Fruit fly (Drosophila melanogaster) whole organism, embryonic: ENCODE results near the gene CG7432.

Source experiments
- Atf3 ChIP-seq: fragments of 200-800 bp; sonication (Bioruptor generic); optimal IDR thresholded peaks from 3 replicates; lab custom pipeline; 2016; ENCODE audit warnings: missing biosample characterization, missing genetic modification characterization
- BEAF-32 ChIP-seq: fragments of 200-800 bp; sonication (Bioruptor generic); optimal IDR thresholded peaks from 3 replicates; lab custom pipeline; 2017; ENCODE audit warnings: missing biosample characterization, missing genetic modification characterization, mild to moderate bottlenecking, moderate library complexity, missing genetic modification reagents
- CG10267 ChIP-seq: fragments of 200-800 bp; sonication (Bioruptor generic); optimal IDR thresholded peaks from 2 replicates; lab custom pipeline; 2018; ENCODE audit warnings: missing biosample characterization, mild to moderate bottlenecking, missing genetic modification characterization, moderate library complexity
- CG10979 ChIP-seq: fragments of 200-800 bp; sonication (Bioruptor generic); optimal IDR thresholded peaks from 2 replicates; lab custom pipeline; 2018; ENCODE audit warnings: missing biosample characterization, mild to moderate bottlenecking, missing genetic modification characterization, moderate library complexity
- CG12659 ChIP-seq: fragments of 200-800 bp; sonication (Bioruptor generic); optimal IDR thresholded peaks from 3 replicates; lab custom pipeline; 2017; ENCODE audit warnings: mild to moderate bottlenecking, missing biosample characterization, missing genetic modification reagents, missing genetic modification characterization
- CG13424 ChIP-seq: fragments of 200-800 bp; sonication (Bioruptor generic); optimal IDR thresholded peaks from 2 replicates; lab custom pipeline; 2019; ENCODE audit warnings: missing biosample characterization, mild to moderate bottlenecking, missing genetic modification characterization, moderate library complexity
- CG1647 ChIP-seq: fragments of 200-800 bp; sonication (Bioruptor generic); optimal IDR thresholded peaks from 3 replicates; lab custom pipeline; 2016; ENCODE audit warnings: missing biosample characterization, missing genetic modification characterization
- CG18599 ChIP-seq: fragments of 200-800 bp; sonication (Bioruptor generic); optimal IDR thresholded peaks from 3 replicates; lab custom pipeline; 2017; ENCODE audit warnings: missing biosample characterization, missing genetic modification characterization, mild to moderate bottlenecking, moderate library complexity, missing genetic modification reagents
- CG2678 ChIP-seq: fragments of 200-800 bp; sonication (Bioruptor generic); optimal IDR thresholded peaks from 3 replicates; lab custom pipeline; 2019; ENCODE audit warnings: missing biosample characterization, mild to moderate bottlenecking, missing genetic modification characterization, moderate library complexity
- CG2875 ChIP-seq: fragments of 200-800 bp; sonication (Bioruptor generic); optimal IDR thresholded peaks from 2 replicates; lab custom pipeline; 2017; ENCODE audit warnings: missing biosample characterization, mild to moderate bottlenecking, missing genetic modification characterization, missing genetic modification reagents
- CG3838 ChIP-seq: fragments of 200-800 bp; sonication (Bioruptor generic); optimal IDR thresholded peaks from 3 replicates; lab custom pipeline; 2016; ENCODE audit warnings: missing biosample characterization, missing genetic modification characterization
- CG4707 ChIP-seq: fragments of 200-800 bp; sonication (Bioruptor generic); optimal IDR thresholded peaks from 2 replicates; lab custom pipeline; 2018; ENCODE audit warnings: missing biosample characterization, mild to moderate bottlenecking, missing genetic modification characterization, moderate library complexity
- CG7357 ChIP-seq: fragments of 200-800 bp; sonication (Bioruptor generic); IDR thresholded peaks from 3 replicates; pipeline ENCODE4 v1.3.6; 2022; ENCODE audit warnings: missing biosample characterization, missing genetic modification characterization
- CG7556 ChIP-seq: fragments of 200-800 bp; sonication (Bioruptor generic); optimal IDR thresholded peaks from 2 replicates; lab custom pipeline; 2017; ENCODE audit warnings: missing biosample characterization, mild to moderate bottlenecking, missing genetic modification characterization
- CG8924 ChIP-seq: fragments of 200-800 bp; optimal IDR thresholded peaks from 3 replicates; lab custom pipeline; 2019; ENCODE audit warnings: missing biosample characterization, mild to moderate bottlenecking, missing genetic modification characterization, moderate library complexity
- D19A ChIP-seq: fragments of 200-800 bp; optimal IDR thresholded peaks from 3 replicates; lab custom pipeline; 2019; ENCODE audit warnings: missing biosample characterization, mild to moderate bottlenecking, missing genetic modification characterization, moderate library complexity
- Dad ChIP-seq: fragments of 200-800 bp; sonication (Bioruptor generic); optimal IDR thresholded peaks from 3 replicates; lab custom pipeline; 2016; ENCODE audit warnings: missing biosample characterization, missing genetic modification characterization
- Dip2 ChIP-seq: fragments of 200-800 bp; sonication (Bioruptor generic); IDR thresholded peaks from 2 replicates; pipeline ENCODE4 v1.3.6; 2022; ENCODE audit warnings: missing biosample characterization, missing genetic modification characterization
- Ets97D ChIP-seq: fragments of 200-800 bp; sonication (Bioruptor generic); optimal IDR thresholded peaks from 3 replicates; lab custom pipeline; 2016; ENCODE audit warnings: missing biosample characterization, missing genetic modification characterization
- Gsc ChIP-seq: fragments of 200-800 bp; sonication (Bioruptor generic); IDR thresholded peaks from 2 replicates; pipeline ENCODE4 v1.3.6; 2022; ENCODE audit warnings: missing biosample characterization, missing genetic modification characterization
- Jarid2 ChIP-seq: fragments of 200-800 bp; sonication (Bioruptor generic); optimal IDR thresholded peaks from 3 replicates; lab custom pipeline; 2017; ENCODE audit warnings: mild to moderate bottlenecking, missing biosample characterization, missing genetic modification reagents, missing genetic modification characterization
- Lpt ChIP-seq: fragments of >200 bp; optimal IDR thresholded peaks from 2 replicates; lab custom pipeline; 2018; ENCODE audit warnings: missing biosample characterization, missing genetic modification characterization
- Med ChIP-seq: fragments of 200-800 bp; sonication (Bioruptor generic); peaks from one replicate; lab custom pipeline; 2016; ENCODE audit warnings: missing biosample characterization, missing genetic modification characterization, mild to moderate bottlenecking, inconsistent platforms, moderate library complexity
- Nf-YB ChIP-seq: fragments of 200-800 bp; sonication (Bioruptor generic); optimal IDR thresholded peaks from 3 replicates; lab custom pipeline; 2019; ENCODE audit warnings: missing biosample characterization, mild to moderate bottlenecking, missing genetic modification characterization, moderate library complexity
- Opbp ChIP-seq: fragments of 200-800 bp; sonication (Bioruptor generic); IDR thresholded peaks from 3 replicates; pipeline ENCODE4 v1.3.6; 2022; ENCODE audit warnings: missing biosample characterization, missing genetic modification characterization; ENCODE audit not compliant: partially characterized antibody
- Rfx ChIP-seq: fragments of 200-800 bp; sonication (Bioruptor generic); IDR thresholded peaks from 2 replicates; pipeline ENCODE4 v1.3.6; 2022; ENCODE audit warnings: missing biosample characterization, missing genetic modification characterization
- Six4 ChIP-seq: fragments of 200-800 bp; sonication (Bioruptor generic); optimal IDR thresholded peaks from 2 replicates; lab custom pipeline; 2016; ENCODE audit warnings: missing biosample characterization, missing genetic modification characterization
- Stat92E ChIP-seq, 3 experiments: fragments of >200 bp in 2 of 3; fragments of 200-800 bp in 1 of 3; sonication (Bioruptor generic) in 1 of 3; optimal IDR thresholded peaks; 2 replicates each; lab custom pipeline; 2017 to 2019; ENCODE audit warnings: missing biosample characterization in 3 of 3, missing genetic modification characterization in 3 of 3, mild to moderate bottlenecking in 1 of 3, moderate library complexity in 1 of 3
- al ChIP-seq: fragments of 200-800 bp; sonication (Bioruptor generic); IDR thresholded peaks from 2 replicates; pipeline ENCODE4 v1.3.6; 2022; ENCODE audit warnings: missing biosample characterization, missing genetic modification characterization
- bowl ChIP-seq: fragments of 200-800 bp; sonication (Bioruptor generic); IDR thresholded peaks from 2 replicates; pipeline ENCODE4 v1.3.6; 2022; ENCODE audit warnings: missing biosample characterization, missing genetic modification characterization
- bsh ChIP-seq, 2 experiments: fragments of 200-800 bp; sonication (Bioruptor generic); optimal IDR thresholded peaks; 2 replicates each; lab custom pipeline; 2017 to 2018; ENCODE audit warnings: mild to moderate bottlenecking in 2 of 2, missing biosample characterization in 2 of 2, missing genetic modification characterization in 2 of 2, moderate library complexity in 1 of 2
- chif ChIP-seq, 2 experiments: fragments of 200-800 bp; sonication (Bioruptor generic); optimal IDR thresholded peaks; 3 replicates each; lab custom pipeline; 2016; ENCODE audit warnings: missing biosample characterization in 2 of 2, missing genetic modification characterization in 2 of 2
- croc ChIP-seq: fragments of 200-800 bp; sonication (Bioruptor generic); conservative IDR thresholded peaks from 3 replicates; pipeline ENCODE4 v1.3.6; 2022; ENCODE audit warnings: missing biosample characterization, missing genetic modification characterization
- dati ChIP-seq: fragments of 200-800 bp; sonication (Bioruptor generic); IDR thresholded peaks from 2 replicates; pipeline ENCODE4 v1.3.6; 2022; ENCODE audit warnings: missing biosample characterization, missing genetic modification characterization
- dmrt11E ChIP-seq: fragments of 200-800 bp; sonication (Bioruptor generic); optimal IDR thresholded peaks from 3 replicates; lab custom pipeline; 2018; ENCODE audit warnings: missing biosample characterization, mild to moderate bottlenecking, missing genetic modification characterization, moderate library complexity
- emc ChIP-seq: fragments of 200-800 bp; sonication (Bioruptor generic); optimal IDR thresholded peaks from 2 replicates; lab custom pipeline; 2016; ENCODE audit warnings: missing biosample characterization, missing genetic modification characterization
- grn ChIP-seq: fragments of 200-800 bp; sonication (Bioruptor generic); optimal IDR thresholded peaks from 3 replicates; lab custom pipeline; 2017; ENCODE audit warnings: missing biosample characterization, missing genetic modification characterization
- hkb ChIP-seq, 2 experiments: fragments of 200-800 bp in 1 of 2; fragments of >200 bp in 1 of 2; sonication (Bioruptor generic) in 1 of 2; IDR thresholded peaks in 1 of 2; optimal IDR thresholded peaks in 1 of 2; 2 replicates each; pipeline versions ENCODE4 v1.3.6 to Lab custom; 2017 to 2022; ENCODE audit warnings: missing biosample characterization in 1 of 2, missing genetic modification characterization in 1 of 2
- nerfin-1 ChIP-seq: fragments of 200-800 bp; sonication (Bioruptor generic); optimal IDR thresholded peaks from 3 replicates; lab custom pipeline; 2019; ENCODE audit warnings: missing biosample characterization, mild to moderate bottlenecking, missing genetic modification characterization, moderate library complexity
- otp ChIP-seq: fragments of 200-800 bp; sonication (Bioruptor generic); IDR thresholded peaks from 3 replicates; pipeline ENCODE4, ENCODE4 v1.3.6; 2022; ENCODE audit warnings: missing biosample characterization, missing genetic modification characterization
- salm ChIP-seq: fragments of 200-800 bp; sonication (Bioruptor generic); optimal IDR thresholded peaks from 2 replicates; lab custom pipeline; 2018; ENCODE audit warnings: missing biosample characterization, mild to moderate bottlenecking, missing genetic modification characterization
- sim ChIP-seq: fragments of 200-800 bp; sonication (Bioruptor generic); IDR thresholded peaks from 2 replicates; pipeline ENCODE4 v1.3.6; 2022; ENCODE audit warnings: missing biosample characterization, missing genetic modification characterization
- slou ChIP-seq: fragments of 200-800 bp; sonication (Bioruptor generic); optimal IDR thresholded peaks from 3 replicates; lab custom pipeline; 2016; ENCODE audit warnings: missing biosample characterization, missing genetic modification characterization
- so ChIP-seq: fragments of 200-800 bp; sonication (Bioruptor generic); IDR thresholded peaks from 3 replicates; pipeline ENCODE4 v1.3.6; 2022; ENCODE audit warnings: missing biosample characterization, missing genetic modification characterization
- tap ChIP-seq: fragments of 200-800 bp; optimal IDR thresholded peaks from 3 replicates; lab custom pipeline; 2019; ENCODE audit warnings: missing biosample characterization, mild to moderate bottlenecking, missing genetic modification characterization, moderate library complexity
- twi ChIP-seq: fragments of 200-800 bp; optimal IDR thresholded peaks from 2 replicates; lab custom pipeline; 2019; ENCODE audit warnings: missing biosample characterization, mild to moderate bottlenecking, missing genetic modification characterization, moderate library complexity
- wek ChIP-seq: fragments of 200-800 bp; sonication (Bioruptor generic); optimal IDR thresholded peaks from 3 replicates; lab custom pipeline; 2018; ENCODE audit warnings: missing biosample characterization, mild to moderate bottlenecking, missing genetic modification characterization, moderate library complexity

CG7432 gene

dm6 chr3R:19671223-19671991 lies 6.6 kb downstream of the CG7432 start, which contains the start of gene Naam (continued):
- TF ChIP-seq CG2875 (GFP tag; lab: Kevin White, UChicago) (peak; percentile 55), croc (GFP tag; lab: Robert Waterston, UW) (no peak), CG13424 (tag; lab: Kevin White, UChicago) (peak; percentile 70), D19A (tag; lab: Kevin White, UChicago) (peak; percentile 50), CG3838 (GFP tag; lab: Kevin White, UChicago) (peak; percentile 43), bowl (peak; percentile 36; the same call in 1 of the 2 replicates), twi (no peak), CG8924 (tag; lab: Kevin White, UChicago) (peak; percentile 73), Med (peak; percentile 98), Lpt (GFP tag; lab: Kevin White, UChicago) (no peak), dmrt11E (tag; lab: Kevin White, UChicago) (no peak), BEAF-32 (GFP tag; lab: Kevin White, UChicago) (peak; percentile 1), CG12659 (GFP tag; lab: Kevin White, UChicago) (peak; percentile 76), Dip2 (GFP tag; lab: Robert Waterston, UW) (no peak), salm (tag; lab: Kevin White, UChicago) (peak; percentile 67), wek (peak; percentile 76), CG2678 (tag; lab: Kevin White, UChicago) (peak; percentile 85), Six4 (GFP tag; lab: Kevin White, UChicago) (peak; percentile 71), CG7357 (GFP tag; lab: Robert Waterston, UW) (0 out of 3 replicates have a peak, but pooled peaks have one; percentile 41), nerfin-1 (peak; percentile 50), Stat92E (GFP tag; optimal IDR thresholded peaks at IDR 0.05; lab: Kevin White, UChicago) (no peak), Opbp (GFP tag; lab: Robert Waterston, UW) (no peak), CG10979 (tag; lab: Kevin White, UChicago) (no peak), bsh (GFP tag; optimal IDR thresholded peaks at IDR 0.05; lab: Kevin White, UChicago) (peak in 1 of 2 experiments; percentile 81), CG18599 (GFP tag; lab: Kevin White, UChicago) (peak; percentile 94), al (GFP tag; lab: Robert Waterston, UW) (peak; percentile 62), Jarid2 (GFP tag; lab: Kevin White, UChicago) (no peak), hkb (optimal IDR thresholded peaks at IDR 0.05; lab: Kevin White, UChicago) (no peak), hkb (GFP tag; IDR thresholded peaks at IDR 0.05; lab: Robert Waterston, UW) (peak; percentile 87), CG10267 (tag; lab: Kevin White, UChicago) (peak; percentile 57), grn (GFP tag; lab: Kevin White, UChicago) (peak; percentile 43), sim (GFP tag; lab: Robert Waterston, UW) (0 out of 2 replicates have a peak, but pooled peaks have one; percentile 26), slou (no peak), Rfx (GFP tag; lab: Robert Waterston, UW) (peak; percentile 90), dati (GFP tag; lab: Robert Waterston, UW) (peak; percentile 7; the same call in 1 of the 2 replicates), otp (GFP tag; lab: Robert Waterston, UW) (peak; percentile 62; the same call in 1 of the 3 replicates), Dad (GFP tag; lab: Kevin White, UChicago) (peak; percentile 67), Ets97D (GFP tag; lab: Kevin White, UChicago) (peak; percentile 47), emc (GFP tag; lab: Kevin White, UChicago) (no peak), CG4707 (peak; percentile 35), Nf-YB (peak; percentile 51), Gsc (GFP tag; lab: Robert Waterston, UW) (no peak), so (GFP tag; lab: Robert Waterston, UW) (peak; percentile 67; the same call in 1 of the 3 replicates), tap (tag; lab: Kevin White, UChicago) (peak; percentile 34), CG7556 (GFP tag; lab: Kevin White, UChicago) (peak; percentile 85), CG1647 (GFP tag; lab: Kevin White, UChicago) (no peak), Atf3 (peak; percentile 30), chif (GFP tag; optimal IDR thresholded peaks at IDR 0.05; lab: Kevin White, UChicago) (peak; percentile 50 to 69)
